Fruit fly (Drosophila melanogaster): ENCODE results near the gene CG9921.

CG9921 gene

DNA sequence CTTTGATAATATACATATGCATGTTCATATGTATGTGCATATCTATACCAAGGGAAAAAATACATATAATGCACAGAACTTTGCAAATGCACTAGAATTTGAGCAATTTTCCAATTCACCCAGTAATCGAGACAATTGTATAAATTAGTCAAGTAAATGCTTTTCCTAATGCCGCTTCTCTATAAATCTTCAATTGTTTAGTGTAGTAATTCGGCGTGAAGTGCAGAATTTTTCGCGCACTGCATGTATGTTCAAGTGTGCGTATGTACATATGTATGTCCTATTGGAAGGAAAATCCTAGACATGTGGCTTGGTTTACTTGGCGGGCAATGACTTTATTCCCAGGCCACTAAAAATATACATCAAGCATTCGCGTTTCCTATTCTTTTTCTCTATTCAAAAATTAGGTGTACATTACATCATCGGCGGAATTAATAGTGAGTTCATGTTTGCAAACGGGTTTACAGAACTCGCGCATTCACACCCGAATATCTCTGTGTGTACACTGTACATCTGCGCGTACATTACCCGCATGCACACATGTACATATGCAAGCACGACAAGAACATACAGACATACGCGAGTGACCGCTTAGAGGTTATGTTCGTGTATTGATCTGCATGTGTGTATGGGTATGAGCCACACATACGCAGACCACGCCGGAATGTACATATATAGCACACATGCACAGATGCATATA lies 14.4 kb downstream of the CG9921 start:
- TF ChIP-seq CG12605 (GFP tag; IDR thresholded peaks at IDR 0.05) (peak; percentile 68), Pif1B (GFP tag; optimal IDR thresholded peaks at IDR 0.05) (peak; percentile 86), fd96Ca (GFP tag; IDR thresholded peaks at IDR 0.05) (peak; percentile 83), CG13204 (GFP tag; optimal IDR thresholded peaks at IDR 0.05) (no peak), EcR (GFP tag; optimal IDR thresholded peaks at IDR 0.05) (peak; percentile 94), CG4496 (GFP tag; IDR thresholded peaks at IDR 0.05) (peak; percentile 87), CG17806 (tag; optimal IDR thresholded peaks at IDR 0.05) (peak; percentile 77), CG8301 (tag; optimal IDR thresholded peaks at IDR 0.05) (peak; percentile 76), Pif1A (GFP tag; optimal IDR thresholded peaks at IDR 0.05) (peak; percentile 82), CG32121 (GFP tag; IDR thresholded peaks at IDR 0.05) (peak; percentile 48; the same call in 1 of the 2 replicates), gl (tag; optimal IDR thresholded peaks at IDR 0.05) (no peak), CG34367 (tag; optimal IDR thresholded peaks at IDR 0.05) (peak; percentile 71), CG8159 (tag; optimal IDR thresholded peaks at IDR 0.05) (peak; percentile 76), CG10348 (GFP tag; IDR thresholded peaks at IDR 0.05) (no peak), Ets98B (GFP tag; IDR thresholded peaks at IDR 0.05) (peak; percentile 73), rn (GFP tag; IDR thresholded peaks at IDR 0.05) (peak; percentile 64), CG15710 (tag; optimal IDR thresholded peaks at IDR 0.05) (peak; percentile 68), CG14655 (GFP tag; optimal IDR thresholded peaks at IDR 0.05) (no peak), CG9948 (tag; optimal IDR thresholded peaks at IDR 0.05) (peak; percentile 79), Snoo (tag; optimal IDR thresholded peaks at IDR 0.05) (peak; percentile 39), D1 (tag; optimal IDR thresholded peaks at IDR 0.05) (no peak)

- TF ChIP-seq Pif1A (GFP tag; optimal IDR thresholded peaks at IDR 0.05), result no peak
- no peak for TF ChIP-seq CG14655 (GFP tag; optimal IDR thresholded peaks at IDR 0.05)
- no peak for TF ChIP-seq CG8159 (tag; optimal IDR thresholded peaks at IDR 0.05)
- 0 out of 3 replicates have a peak, but pooled peaks have one; percentile 18 for TF ChIP-seq CG4496 (GFP tag; IDR thresholded peaks at IDR 0.05)
- peak; percentile 3 for TF ChIP-seq CG15710 (tag; optimal IDR thresholded peaks at IDR 0.05)
Observed at dm6 chrX:16313078-16313875, 20.1 kb downstream of the CG9921 start, which contains the start of the genes CG9915 and SWIP. CG9915 (minus strand) TSS chrX:16313138. SWIP (plus strand) TSS chrX:16313709.

dm6 chrX:16309764-16310163 lies 23.6 kb downstream of the CG9921 start:
- TF ChIP-seq gl (tag; optimal IDR thresholded peaks at IDR 0.05) (no peak), CG32121 (GFP tag; IDR thresholded peaks at IDR 0.05) (no peak), Ets98B (GFP tag; IDR thresholded peaks at IDR 0.05) (no peak), CG14655 (GFP tag; optimal IDR thresholded peaks at IDR 0.05) (no peak), EcR (GFP tag; optimal IDR thresholded peaks at IDR 0.05) (no peak), CG9948 (tag; optimal IDR thresholded peaks at IDR 0.05) (no peak), CG17806 (tag; optimal IDR thresholded peaks at IDR 0.05) (no peak), CG8301 (tag; optimal IDR thresholded peaks at IDR 0.05) (no peak), CG15710 (tag; optimal IDR thresholded peaks at IDR 0.05) (no peak), CG4496 (GFP tag; IDR thresholded peaks at IDR 0.05) (no peak)

DNA sequence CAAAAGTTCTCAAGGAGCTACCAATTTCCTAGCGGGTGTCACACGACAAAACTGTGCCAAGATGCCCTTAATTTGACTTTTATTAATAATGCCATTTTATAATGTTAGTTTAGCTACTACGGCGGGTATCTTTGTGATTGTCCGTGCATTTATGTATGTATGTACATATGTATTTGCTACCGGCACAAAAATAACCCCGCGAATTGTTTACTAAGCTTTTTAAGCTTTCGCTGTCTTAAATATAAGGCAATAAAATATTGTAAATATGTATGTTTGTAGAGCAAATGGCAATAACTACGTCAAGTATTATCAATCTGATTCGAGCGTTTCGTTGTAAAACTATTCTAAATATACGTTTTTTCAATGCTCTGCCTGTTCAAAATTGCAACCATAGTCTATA lies 24.4 kb downstream of the CG9921 start:
- TF ChIP-seq rn (GFP tag; IDR thresholded peaks at IDR 0.05), result no peak
- no peak for TF ChIP-seq Pif1A (GFP tag; optimal IDR thresholded peaks at IDR 0.05)
- no peak for TF ChIP-seq CG13204 (GFP tag; optimal IDR thresholded peaks at IDR 0.05)
- TF ChIP-seq CG8301 (tag; optimal IDR thresholded peaks at IDR 0.05), result no peak
- TF ChIP-seq CG15710 (tag; optimal IDR thresholded peaks at IDR 0.05), result no peak
- TF ChIP-seq CG17806 (tag; optimal IDR thresholded peaks at IDR 0.05), result no peak
- TF ChIP-seq D1 (tag; optimal IDR thresholded peaks at IDR 0.05), result no peak
- TF ChIP-seq CG10348 (GFP tag; IDR thresholded peaks at IDR 0.05), result no peak
- no peak for TF ChIP-seq gl (tag; optimal IDR thresholded peaks at IDR 0.05)
- TF ChIP-seq CG32121 (GFP tag; IDR thresholded peaks at IDR 0.05), result no peak
- TF ChIP-seq CG34367 (tag; optimal IDR thresholded peaks at IDR 0.05), result no peak
- no peak for TF ChIP-seq CG14655 (GFP tag; optimal IDR thresholded peaks at IDR 0.05)
- no peak for TF ChIP-seq Pif1B (GFP tag; optimal IDR thresholded peaks at IDR 0.05)

DNA sequence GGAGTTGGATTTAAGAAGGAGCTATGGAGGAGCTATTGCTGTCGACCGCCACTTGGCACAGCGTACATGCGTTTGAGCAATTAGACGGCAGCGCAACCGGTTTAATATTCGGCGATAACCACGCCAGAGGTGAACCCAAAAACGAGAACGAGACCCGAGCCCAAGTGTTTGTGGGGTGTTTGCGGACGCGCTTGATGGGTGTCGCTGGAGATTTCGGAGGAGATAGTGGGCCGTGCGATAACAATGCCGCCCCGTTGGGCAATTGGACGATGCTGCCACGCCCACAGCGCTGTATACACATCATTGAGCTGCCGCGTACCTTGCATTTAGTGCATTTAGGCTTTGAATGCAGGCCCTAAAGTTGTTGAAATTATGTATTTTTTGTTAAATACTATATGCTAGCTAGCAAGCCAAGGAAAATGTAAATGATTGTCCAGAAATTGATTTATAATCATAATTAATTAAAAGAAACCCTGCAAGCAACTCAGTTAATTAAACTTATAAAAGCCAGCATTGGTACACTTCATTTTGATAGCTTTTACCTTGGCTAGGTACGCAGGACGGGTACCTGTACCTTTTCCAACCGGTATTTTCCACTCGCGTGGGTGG lies 25.0 kb downstream of the CG9921 start, which contains the start of gene Had1:
Gene Had1, minus strand, starts transcription at position 358 of the 609 bp plus-strand sequence.
- TF ChIP-seq CG14655 (GFP tag; optimal IDR thresholded peaks at IDR 0.05) (no peak), CG4496 (GFP tag; IDR thresholded peaks at IDR 0.05) (0 out of 3 replicates have a peak, but pooled peaks have one; percentile 7)

DNA sequence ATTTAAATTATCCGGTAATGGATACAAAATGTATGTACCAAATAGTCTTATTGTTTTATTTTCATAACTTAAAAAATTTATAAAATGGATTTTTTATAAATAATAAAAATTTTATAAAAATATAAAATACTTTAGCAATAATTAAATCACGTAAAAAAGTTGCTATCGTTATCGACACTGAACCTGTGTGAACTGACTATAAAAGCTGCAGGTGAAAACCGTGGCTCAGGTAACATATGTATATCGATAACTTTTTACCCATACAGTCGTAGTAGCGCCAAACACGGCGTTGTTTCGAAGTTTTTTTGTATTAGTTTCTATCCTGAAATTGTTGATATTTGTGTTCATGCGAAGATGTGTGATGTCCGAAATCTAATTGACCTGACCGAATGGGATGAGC lies 29.8 kb downstream of the CG9921 start, which contains the start of gene CG3679:
Gene CG3679, plus strand, starts transcription at position 235 of the 400 bp plus-strand sequence.
- TF ChIP-seq fd96Ca (GFP tag; IDR thresholded peaks at IDR 0.05) (no peak), CG10348 (GFP tag; IDR thresholded peaks at IDR 0.05) (no peak)
